Worm (Caenorhabditis elegans): ENCODE data around the gene F35A5.8.

F35A5.8 gene

ce11 chrX:3759345-3759744 lies 43.9 kb downstream of the F35A5.8 start, which contains the start of gene T14G12.6:
Gene T14G12.6 (minus strand): TSS chrX:3759445.
- TF ChIP-seq unc-42 (tag; optimal IDR thresholded peaks at IDR 0.05) (no peak), K09A11.1 (tag; optimal IDR thresholded peaks at IDR 0.05; ENCODE audit: insufficient read depth) (no peak), pax-1 (tag; optimal IDR thresholded peaks at IDR 0.05) (no peak), elt-4 (tag; optimal IDR thresholded peaks at IDR 0.05) (no peak), ceh-22 (tag; optimal IDR thresholded peaks at IDR 0.05) (no peak), ceh-31 (tag; optimal IDR thresholded peaks at IDR 0.05) (no peak), ets-4 (tag; optimal IDR thresholded peaks at IDR 0.05) (no peak), fkh-6 (tag; optimal IDR thresholded peaks at IDR 0.05) (no peak), ceh-48 (tag; optimal IDR thresholded peaks at IDR 0.05) (no peak), ceh-30 (tag; optimal IDR thresholded peaks at IDR 0.05) (no peak), pag-3 (tag; optimal IDR thresholded peaks at IDR 0.05; ENCODE audit: borderline replicate concordance) (no peak), odd-2 (tag; optimal IDR thresholded peaks at IDR 0.05) (no peak), zip-5 (tag; optimal IDR thresholded peaks at IDR 0.05) (no peak), ama-1 (optimal IDR thresholded peaks at IDR 0.05) (no peak), syd-9 (tag; optimal IDR thresholded peaks at IDR 0.05) (no peak), fkh-10 (GFP tag; optimal IDR thresholded peaks at IDR 0.05) (no peak)

- TF ChIP-seq ahr-1 (tag; optimal IDR thresholded peaks at IDR 0.05) (no peak), syd-9 (tag; optimal IDR thresholded peaks at IDR 0.05) (no peak), pag-3 (tag; optimal IDR thresholded peaks at IDR 0.05; ENCODE audit: borderline replicate concordance) (no peak), hlh-8 (tag; optimal IDR thresholded peaks at IDR 0.05) (no peak), tbx-7 (tag; optimal IDR thresholded peaks at IDR 0.05) (no peak), C38D4.7 (GFP tag; optimal IDR thresholded peaks at IDR 0.05) (no peak), ets-4 (tag; optimal IDR thresholded peaks at IDR 0.05) (no peak), pax-1 (tag; optimal IDR thresholded peaks at IDR 0.05) (no peak), K02D7.2 (tag; optimal IDR thresholded peaks at IDR 0.05) (no peak), zip-5 (tag; optimal IDR thresholded peaks at IDR 0.05) (no peak), hlh-30 (tag; optimal IDR thresholded peaks at IDR 0.05; ENCODE audit: insufficient read depth) (no peak), sox-4 (tag; optimal IDR thresholded peaks at IDR 0.05) (no peak), ceh-22 (tag; optimal IDR thresholded peaks at IDR 0.05) (no peak), ceh-6 (GFP tag; optimal IDR thresholded peaks at IDR 0.05) (no peak), rnt-1 (tag; optimal IDR thresholded peaks at IDR 0.05) (no peak), madf-2 (tag; optimal IDR thresholded peaks at IDR 0.05) (no peak), T23F11.4 (GFP tag; optimal IDR thresholded peaks at IDR 0.05) (no peak), dmd-4 (tag; optimal IDR thresholded peaks at IDR 0.05; ENCODE audit: borderline replicate concordance) (no peak)
These were observed 44.9 kb downstream of the F35A5.8 start, which contains the start of gene T14G12.12 for ce11 chrX:3758399-3758798. Gene T14G12.12 (minus strand): TSS chrX:3758499.

- TF ChIP-seq ceh-18 (tag; optimal IDR thresholded peaks at IDR 0.05) (no peak), ceh-48 (tag; optimal IDR thresholded peaks at IDR 0.05) (no peak), ref-2 (tag; optimal IDR thresholded peaks at IDR 0.05) (no peak), syd-9 (tag; optimal IDR thresholded peaks at IDR 0.05) (no peak), ceh-45 (GFP tag; IDR thresholded peaks at IDR 0.05) (no peak), ets-4 (tag; optimal IDR thresholded peaks at IDR 0.05) (no peak), hlh-15 (tag; optimal IDR thresholded peaks at IDR 0.05) (no peak), ceh-30 (tag; optimal IDR thresholded peaks at IDR 0.05) (no peak)
These were observed 47.0 kb downstream of the F35A5.8 start for ce11 chrX:3756238-3756637.

- TF ChIP-seq ceh-48 (tag; optimal IDR thresholded peaks at IDR 0.05), result no peak
- no peak for TF ChIP-seq C38D4.7 (GFP tag; optimal IDR thresholded peaks at IDR 0.05)
- no peak for TF ChIP-seq eyg-1 (tag; optimal IDR thresholded peaks at IDR 0.05)
- no peak for TF ChIP-seq hlh-30 (tag; optimal IDR thresholded peaks at IDR 0.05; ENCODE audit: insufficient read depth)
- TF ChIP-seq gmeb-2 (tag; optimal IDR thresholded peaks at IDR 0.05), result no peak
- TF ChIP-seq ceh-19 (GFP tag; optimal IDR thresholded peaks at IDR 0.05), result no peak
- no peak for TF ChIP-seq ceh-2 (tag; optimal IDR thresholded peaks at IDR 0.05)
- TF ChIP-seq K02D7.2 (tag; optimal IDR thresholded peaks at IDR 0.05), result no peak
- TF ChIP-seq ceh-24 (tag; optimal IDR thresholded peaks at IDR 0.05), result no peak
- TF ChIP-seq zip-5 (tag; optimal IDR thresholded peaks at IDR 0.05), result no peak
- TF ChIP-seq Y22D7AL.16 (tag; optimal IDR thresholded peaks at IDR 0.05), result no peak
- TF ChIP-seq unc-86 (tag; optimal IDR thresholded peaks at IDR 0.05), result no peak
- TF ChIP-seq npax-4 (tag; optimal IDR thresholded peaks at IDR 0.05), result no peak
- TF ChIP-seq ama-1 (optimal IDR thresholded peaks at IDR 0.05), result no peak
- no peak for TF ChIP-seq lin-11 (tag; optimal IDR thresholded peaks at IDR 0.05)
- TF ChIP-seq fkh-10 (GFP tag; optimal IDR thresholded peaks at IDR 0.05), result no peak
- no peak for TF ChIP-seq C08G9.2 (tag; optimal IDR thresholded peaks at IDR 0.05)
- no peak for TF ChIP-seq nfya-1 (tag; optimal IDR thresholded peaks at IDR 0.05)
These were observed 47.5 kb downstream of the F35A5.8 start for ce11 chrX:3755753-3756152.
